Worm (Caenorhabditis elegans) whole organism, mixed stage, embryonic: ENCODE results near the gene F17A2.16.

ENCODE experiments used
- ces-1 ChIP-seq: fragments of 150-350 bp; optimal IDR thresholded peaks from 2 replicates; lab custom pipeline; 2014; ENCODE audit warnings: missing biosample characterization, missing genetic modification reagents, missing genetic modification characterization
- elt-1 ChIP-seq: sonication (generic microtip); optimal IDR thresholded peaks from 2 replicates; lab custom pipeline; 2017; ENCODE audit warnings: missing genetic modification characterization, mild to moderate bottlenecking, missing compliant biosample characterization, antibody characterized with exemption, moderate library complexity, borderline replicate concordance; ENCODE audit not compliant: insufficient read depth
- mab-5 ChIP-seq: fragments of 150-350 bp; optimal IDR thresholded peaks from 2 replicates; lab custom pipeline; 2014; ENCODE audit warnings: missing biosample characterization, missing genetic modification characterization
- nhr-28 ChIP-seq: fragments of 150-350 bp; optimal IDR thresholded peaks from 2 replicates; lab custom pipeline; 2014; ENCODE audit warnings: missing biosample characterization, missing genetic modification characterization
- snpc-4 ChIP-seq: fragments of 150-350 bp; optimal IDR thresholded peaks from 2 replicates; lab custom pipeline; 2014; ENCODE audit warnings: missing biosample characterization, missing genetic modification characterization
- unc-62 ChIP-seq: fragments of 150-350 bp; optimal IDR thresholded peaks from 2 replicates; lab custom pipeline; 2014; ENCODE audit warnings: missing biosample characterization, missing genetic modification reagents, missing genetic modification characterization
- ztf-11 ChIP-seq: fragments of 150-350 bp; optimal IDR thresholded peaks from 2 replicates; lab custom pipeline; 2014; ENCODE audit warnings: missing biosample characterization, missing genetic modification characterization

DNA sequence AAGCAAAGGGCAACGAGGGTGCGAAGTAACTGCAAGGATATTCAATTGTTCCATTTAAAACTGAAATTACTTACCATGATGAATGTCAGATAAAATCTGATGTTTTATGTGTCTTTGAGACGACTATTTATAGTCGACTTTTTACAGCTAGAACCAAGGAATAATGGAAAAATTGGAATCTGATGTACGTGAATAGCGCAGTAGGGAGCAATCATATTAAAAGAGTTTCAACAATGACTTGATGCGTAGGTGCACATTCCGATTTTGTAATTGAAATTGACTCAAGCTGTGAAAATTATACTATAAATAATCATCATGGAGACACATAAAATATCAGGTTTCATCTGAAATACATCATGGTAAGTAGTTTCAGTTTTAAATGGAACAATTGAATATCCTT, 35.0 kb downstream of the F17A2.16 start, which contains the start of the genes nspc-9 and nspc-10:
- TF ChIP-seq mab-5 (tag; lab: Kevin White, UChicago) (no peak), unc-62 (GFP tag; lab: Kevin White, UChicago) (no peak), nhr-28 (no peak), snpc-4 (tag; lab: Kevin White, UChicago) (no peak), ztf-11 (tag; lab: Kevin White, UChicago) (no peak), elt-1 (tag; lab: Kevin White, UChicago) (no peak), ces-1 (GFP tag; lab: Kevin White, UChicago) (no peak)
